Fruit fly (Drosophila melanogaster) whole organism, pupa: ENCODE measurements around the gene Syt12.
A peak's percentile ranks its signal among the peaks of the same experiment; 100 is the strongest.

Source experiments
- CG12605 ChIP-seq: fragments of 200-800 bp; sonication (Bioruptor generic); IDR thresholded peaks from 2 replicates; pipeline ENCODE4 v1.3.6; 2022; ENCODE audit warnings: missing biosample characterization, missing genetic modification characterization
- CG15710 ChIP-seq: fragments of 200-800 bp; sonication (Bioruptor generic); optimal IDR thresholded peaks from 2 replicates; lab custom pipeline; 2018; ENCODE audit warnings: missing biosample characterization, mild to moderate bottlenecking, missing genetic modification characterization, moderate library complexity
- CG34367 ChIP-seq: fragments of 200-800 bp; sonication (Bioruptor generic); optimal IDR thresholded peaks from 2 replicates; lab custom pipeline; 2018; ENCODE audit warnings: missing biosample characterization, mild to moderate bottlenecking, missing genetic modification characterization
- D1 ChIP-seq: fragments of 200-800 bp; sonication (Bioruptor generic); optimal IDR thresholded peaks from 2 replicates; lab custom pipeline; 2018; ENCODE audit warnings: missing biosample characterization, mild to moderate bottlenecking, missing genetic modification characterization, moderate library complexity
- EcR ChIP-seq: fragments of 200-800 bp; sonication (Bioruptor generic); optimal IDR thresholded peaks from 3 replicates; lab custom pipeline; 2019; ENCODE audit warnings: missing biosample characterization, missing genetic modification characterization, mild to moderate bottlenecking, moderate library complexity, missing genetic modification reagents
- Pif1A ChIP-seq: fragments of 200-800 bp; sonication (Bioruptor generic); optimal IDR thresholded peaks from 3 replicates; lab custom pipeline; 2016; ENCODE audit warnings: missing biosample characterization, missing genetic modification characterization
- Snoo ChIP-seq: fragments of 200-800 bp; sonication (Bioruptor generic); optimal IDR thresholded peaks from 3 replicates; lab custom pipeline; 2017; ENCODE audit warnings: missing biosample characterization, mild to moderate bottlenecking, missing genetic modification characterization, inconsistent platforms
- fd96Ca ChIP-seq: fragments of 200-800 bp; sonication (Bioruptor generic); IDR thresholded peaks from 3 replicates; pipeline ENCODE4 v1.3.6; 2022; ENCODE audit warnings: missing biosample characterization, missing genetic modification characterization
- gl ChIP-seq: fragments of 200-800 bp; sonication (Bioruptor generic); optimal IDR thresholded peaks from 2 replicates; lab custom pipeline; 2018; ENCODE audit warnings: missing biosample characterization, mild to moderate bottlenecking, missing genetic modification characterization

- peak; percentile 6 for TF ChIP-seq CG34367 (tag; lab: Kevin White, UChicago)
- peak; percentile 14 for TF ChIP-seq EcR (GFP tag; lab: Kevin White, UChicago)
- no peak for TF ChIP-seq D1 (tag; lab: Kevin White, UChicago)
- TF ChIP-seq CG12605, result 0 out of 2 replicates have a peak, but pooled peaks have one; percentile 29
- TF ChIP-seq Pif1A (GFP tag; lab: Kevin White, UChicago), result peak; percentile 48
- TF ChIP-seq gl (tag; lab: Kevin White, UChicago), result no peak
- TF ChIP-seq fd96Ca (GFP tag; lab: Robert Waterston, UW), result 0 out of 3 replicates have a peak, but pooled peaks have one; percentile 34
- TF ChIP-seq Snoo, result peak; percentile 1
- TF ChIP-seq CG15710 (tag; lab: Kevin White, UChicago), result no peak
Observed at dm6 chrX:13332702-13333243, 26.3 kb upstream of the Syt12 start.
